Worm (Caenorhabditis elegans) whole organism, late embryonic: ENCODE measurements around the gene ascc-1.

ENCODE experiments used
- K09A11.1 ChIP-seq: sonication (generic microtip); optimal IDR thresholded peaks from 2 replicates; lab custom pipeline; 2017; ENCODE audit warnings: antibody characterized with exemption, mild to moderate bottlenecking, missing genetic modification characterization, missing compliant biosample characterization; ENCODE audit not compliant: insufficient read depth
- ceh-19 ChIP-seq: fragments of 200-800 bp; sonication (Bioruptor generic); optimal IDR thresholded peaks from 2 replicates; lab custom pipeline; 2018; ENCODE audit warnings: mild to moderate bottlenecking, missing genetic modification characterization, missing compliant biosample characterization
- ceh-22 ChIP-seq: sonication (generic microtip); optimal IDR thresholded peaks from 2 replicates; lab custom pipeline; 2017; ENCODE audit warnings: missing biosample characterization, missing genetic modification characterization
- ceh-9 ChIP-seq: sonication (generic microtip); optimal IDR thresholded peaks from 2 replicates; lab custom pipeline; 2016; ENCODE audit warnings: mild to moderate bottlenecking, missing genetic modification characterization, inconsistent platforms, missing compliant biosample characterization
- dmd-4 ChIP-seq: sonication (generic microtip); optimal IDR thresholded peaks from 2 replicates; lab custom pipeline; 2016; ENCODE audit warnings: borderline replicate concordance, missing genetic modification characterization, missing compliant biosample characterization
- elt-2 ChIP-seq: sonication (generic microtip); optimal IDR thresholded peaks from 2 replicates; lab custom pipeline; 2016; ENCODE audit warnings: missing genetic modification reagents, missing genetic modification characterization, missing compliant biosample characterization
- hlh-6 ChIP-seq: sonication (generic microtip); optimal IDR thresholded peaks from 2 replicates; lab custom pipeline; 2016; ENCODE audit warnings: missing genotype, missing genetic modification characterization, missing compliant biosample characterization
- lin-11 ChIP-seq: fragments of 200-800 bp; sonication (Bioruptor generic); optimal IDR thresholded peaks from 2 replicates; lab custom pipeline; 2018; ENCODE audit warnings: mild to moderate bottlenecking, missing genetic modification characterization, missing compliant biosample characterization
- pha-4 ChIP-seq: fragments of 150-350 bp; optimal IDR thresholded peaks from 2 replicates; lab custom pipeline; 2018; ENCODE audit warnings: missing biosample characterization, missing genetic modification reagents, missing genetic modification characterization
- pqm-1 ChIP-seq: sonication (generic microtip); optimal IDR thresholded peaks from 2 replicates; lab custom pipeline; 2016; ENCODE audit warnings: missing genetic modification characterization, missing compliant biosample characterization
- sox-4 ChIP-seq: sonication (generic microtip); optimal IDR thresholded peaks from 2 replicates; lab custom pipeline; 2017; ENCODE audit warnings: mild to moderate bottlenecking, missing genetic modification characterization, inconsistent platforms, missing compliant biosample characterization
- tbx-2 ChIP-seq: sonication (generic microtip); optimal IDR thresholded peaks from 2 replicates; lab custom pipeline; 2016; ENCODE audit warnings: missing genetic modification characterization, missing compliant biosample characterization
- unc-55 ChIP-seq: sonication (generic microtip); optimal IDR thresholded peaks from 2 replicates; lab custom pipeline; 2017; ENCODE audit warnings: missing biosample characterization, missing genetic modification reagents, missing genetic modification characterization
- unc-86 ChIP-seq: sonication (generic microtip); optimal IDR thresholded peaks from 2 replicates; lab custom pipeline; 2016; ENCODE audit warnings: missing genetic modification characterization, missing compliant biosample characterization

- TF ChIP-seq K09A11.1 (tag; lab: Kevin White, UChicago) (no peak), pha-4 (tag; lab: Kevin White, UChicago) (no peak), elt-2 (tag; lab: Kevin White, UChicago) (no peak), unc-86 (tag; lab: Kevin White, UChicago) (no peak), lin-11 (no peak), tbx-2 (tag; lab: Kevin White, UChicago) (no peak), dmd-4 (tag; lab: Kevin White, UChicago) (no peak), sox-4 (tag; lab: Kevin White, UChicago) (no peak), pqm-1 (tag; lab: Kevin White, UChicago) (no peak), hlh-6 (tag; lab: Kevin White, UChicago) (no peak), ceh-22 (no peak), unc-55 (GFP tag; lab: Kevin White, UChicago) (no peak), ceh-9 (tag; lab: Kevin White, UChicago) (no peak), ceh-19 (no peak)
Observed at ce11 chrII:105889-106288, 48.4 kb downstream of the ascc-1 start, which contains the start of gene txt-1.
